Worm (Caenorhabditis elegans) whole organism, L4 larva: ENCODE measurements around the gene ZK285.2.

Experiments used
- F26F4.8 ChIP-seq: fragments of 200-800 bp; sonication (Bioruptor generic); conservative IDR thresholded peaks from 2 replicates; pipeline ENCODE4 v1.3.6; 2022; ENCODE audit warnings: missing genetic modification characterization, missing compliant biosample characterization
- F37D6.2 ChIP-seq: sonication (generic microtip); optimal IDR thresholded peaks from 2 replicates; lab custom pipeline; 2016; ENCODE audit warnings: mild to moderate bottlenecking, missing genetic modification characterization, missing compliant biosample characterization
- T20F7.1 ChIP-seq: fragments of 200-800 bp; sonication (Bioruptor generic); optimal IDR thresholded peaks from 2 replicates; lab custom pipeline; 2018; ENCODE audit warnings: mild to moderate bottlenecking, missing genetic modification characterization, missing compliant biosample characterization
- T26A8.4 ChIP-seq: fragments of 200-800 bp; sonication (Bioruptor generic); IDR thresholded peaks from 2 replicates; pipeline ENCODE4 v1.3.6; 2022; ENCODE audit warnings: missing genetic modification characterization, missing compliant biosample characterization
- Y105C5A.15 ChIP-seq: fragments of 200-800 bp; sonication (Bioruptor generic); IDR thresholded peaks from 2 replicates; pipeline ENCODE4 v1.3.6; 2022; ENCODE audit warnings: missing genetic modification characterization, missing compliant biosample characterization
- Y48G9A.11 ChIP-seq: fragments of 200-800 bp; sonication (Bioruptor generic); IDR thresholded peaks from 2 replicates; pipeline ENCODE4 v1.3.6; 2022; ENCODE audit warnings: missing genetic modification reagents, missing genetic modification characterization, missing compliant biosample characterization
- ZK337.2 ChIP-seq: fragments of 200-800 bp; sonication (Bioruptor generic); IDR thresholded peaks from 2 replicates; pipeline ENCODE4 v1.3.6; 2022; ENCODE audit warnings: missing genetic modification reagents, missing genetic modification characterization, missing compliant biosample characterization
- aha-1 ChIP-seq: fragments of 150-350 bp; peaks from one replicate; lab custom pipeline; 2014; ENCODE audit warnings: missing biosample characterization, missing genetic modification characterization
- aly-2 ChIP-seq: sonication (generic microtip); optimal IDR thresholded peaks from 2 replicates; lab custom pipeline; 2018; ENCODE audit warnings: missing biosample characterization, missing genetic modification characterization
- ama-1 ChIP-seq: fragments of 150-350 bp; optimal IDR thresholded peaks from 2 replicates; lab custom pipeline; 2014; ENCODE audit warnings: inconsistent platforms, mixed read lengths
- arid-1 ChIP-seq: fragments of 200-800 bp; sonication (Bioruptor generic); conservative IDR thresholded peaks from 2 replicates; pipeline ENCODE4 v1.3.6; 2022; ENCODE audit warnings: missing genetic modification reagents, missing genetic modification characterization, missing compliant biosample characterization
- attf-4 ChIP-seq: sonication (generic microtip); optimal IDR thresholded peaks from 3 replicates; lab custom pipeline; 2017; ENCODE audit warnings: missing biosample characterization, missing genetic modification characterization
- ceh-20 ChIP-seq: fragments of 200-800 bp; sonication (Bioruptor generic); IDR thresholded peaks from 2 replicates; pipeline ENCODE4 v1.3.6; 2022; ENCODE audit warnings: missing genetic modification reagents, missing genetic modification characterization, missing compliant biosample characterization
- ceh-32 ChIP-seq: sonication (generic microtip); optimal IDR thresholded peaks from 2 replicates; lab custom pipeline; 2016; ENCODE audit warnings: mild to moderate bottlenecking, missing genetic modification characterization, missing compliant biosample characterization; ENCODE audit not compliant: poor library complexity
- dmd-9 ChIP-seq: fragments of 200-800 bp; sonication (Bioruptor generic); IDR thresholded peaks from 2 replicates; pipeline ENCODE4 v1.3.6; 2022; ENCODE audit warnings: missing genetic modification reagents, missing genetic modification characterization, missing compliant biosample characterization
- dpl-1 ChIP-seq: fragments of 150-350 bp; optimal IDR thresholded peaks from 2 replicates; lab custom pipeline; 2014; ENCODE audit warnings: missing biosample characterization, missing genetic modification reagents, missing genetic modification characterization
- dve-1 ChIP-seq: sonication (generic microtip); optimal IDR thresholded peaks from 2 replicates; lab custom pipeline; 2017; ENCODE audit warnings: antibody characterized with exemption, mild to moderate bottlenecking, missing genetic modification characterization, missing compliant biosample characterization; ENCODE audit not compliant: insufficient read depth
- fkh-10 ChIP-seq: fragments of 150-350 bp; optimal IDR thresholded peaks from 2 replicates; lab custom pipeline; 2014; ENCODE audit warnings: missing biosample characterization, missing genetic modification reagents, missing genetic modification characterization
- hlh-30 ChIP-seq: sonication (generic microtip); optimal IDR thresholded peaks from 2 replicates; lab custom pipeline; 2017; ENCODE audit warnings: antibody characterized with exemption, mild to moderate bottlenecking, missing genetic modification characterization, missing compliant biosample characterization; ENCODE audit not compliant: insufficient read depth
- lin-15B ChIP-seq: fragments of 150-350 bp; sonication (generic microtip); optimal IDR thresholded peaks from 3 replicates; lab custom pipeline; 2014; ENCODE audit warnings: missing biosample characterization, missing genetic modification characterization
- lin-39 ChIP-seq: fragments of 150-350 bp; optimal IDR thresholded peaks from 2 replicates; lab custom pipeline; 2014; ENCODE audit warnings: missing biosample characterization, missing genetic modification reagents, missing genetic modification characterization
- lsy-2 ChIP-seq, 2 experiments: fragments of 150-350 bp in 1 of 2; sonication (generic microtip) in 1 of 2; optimal IDR thresholded peaks; 2 replicates each; lab custom pipeline; 2014 to 2017; ENCODE audit warnings: missing biosample characterization in 2 of 2, missing genetic modification characterization in 2 of 2
- mdl-1 ChIP-seq, 2 experiments: fragments of 150-350 bp in 1 of 2; sonication (generic microtip) in 1 of 2; optimal IDR thresholded peaks; 2 replicates each; lab custom pipeline; 2014 to 2017; ENCODE audit warnings: missing biosample characterization in 2 of 2, missing genetic modification characterization in 2 of 2
- mdt-29 ChIP-seq: fragments of 200-800 bp; sonication (Bioruptor generic); IDR thresholded peaks from 2 replicates; pipeline ENCODE4 v1.3.6; 2022; ENCODE audit warnings: missing genetic modification reagents, missing genetic modification characterization, missing compliant biosample characterization
- mep-1 ChIP-seq: fragments of 150-350 bp; sonication (generic microtip); optimal IDR thresholded peaks from 3 replicates; lab custom pipeline; 2014; ENCODE audit warnings: missing biosample characterization, missing genetic modification characterization
- mxl-3 ChIP-seq: fragments of 200-800 bp; sonication (Bioruptor generic); optimal IDR thresholded peaks from 2 replicates; lab custom pipeline; 2018; ENCODE audit warnings: mild to moderate bottlenecking, missing genetic modification characterization, missing compliant biosample characterization
- nhr-102 ChIP-seq: sonication (generic microtip); optimal IDR thresholded peaks from 2 replicates; lab custom pipeline; 2016; ENCODE audit warnings: mild to moderate bottlenecking, missing genetic modification characterization, moderate library complexity, missing compliant biosample characterization
- nhr-11 ChIP-seq: fragments of 150-350 bp; optimal IDR thresholded peaks from 2 replicates; lab custom pipeline; 2014; ENCODE audit warnings: missing biosample characterization, missing genetic modification characterization
- nhr-28 ChIP-seq: fragments of 150-350 bp; optimal IDR thresholded peaks from 2 replicates; lab custom pipeline; 2014; ENCODE audit warnings: missing biosample characterization, missing genetic modification characterization
- nhr-42 ChIP-seq: fragments of 200-800 bp; sonication (Bioruptor generic); IDR thresholded peaks from 2 replicates; pipeline ENCODE4 v1.3.6; 2022; ENCODE audit warnings: missing genetic modification characterization, missing compliant biosample characterization
- nhr-48 ChIP-seq: sonication (generic microtip); optimal IDR thresholded peaks from 2 replicates; lab custom pipeline; 2016; ENCODE audit warnings: mild to moderate bottlenecking, missing genetic modification characterization, missing compliant biosample characterization
- nhr-76 ChIP-seq: fragments of 150-350 bp; optimal IDR thresholded peaks from 2 replicates; lab custom pipeline; 2014; ENCODE audit warnings: missing biosample characterization, missing genetic modification characterization
- nhr-77 ChIP-seq: fragments of 150-350 bp; optimal IDR thresholded peaks from 2 replicates; lab custom pipeline; 2014; ENCODE audit warnings: missing biosample characterization, missing genetic modification characterization
- php-3 ChIP-seq: fragments of 200-800 bp; sonication (Bioruptor generic); IDR thresholded peaks from 2 replicates; pipeline ENCODE4 v1.3.6; 2022; ENCODE audit warnings: missing genetic modification reagents, missing genetic modification characterization, missing compliant biosample characterization
- saeg-2 ChIP-seq: fragments of 200-800 bp; sonication (Bioruptor generic); IDR thresholded peaks from 2 replicates; pipeline ENCODE4 v1.3.6; 2022; ENCODE audit warnings: missing genetic modification reagents, missing genetic modification characterization, missing compliant biosample characterization
- set-16 ChIP-seq: fragments of 200-800 bp; sonication (Bioruptor generic); IDR thresholded peaks from 2 replicates; pipeline ENCODE4 v1.3.6; 2022; ENCODE audit warnings: missing genetic modification reagents, missing genetic modification characterization, missing compliant biosample characterization
- skn-1 ChIP-seq: fragments of 150-350 bp; optimal IDR thresholded peaks from 2 replicates; lab custom pipeline; 2014; ENCODE audit warnings: missing biosample characterization, missing genetic modification characterization
- snpc-1.2 ChIP-seq: fragments of 200-800 bp; sonication (Bioruptor generic); IDR thresholded peaks from 2 replicates; pipeline ENCODE4 v1.3.6; 2022; ENCODE audit warnings: missing genetic modification reagents, missing genetic modification characterization, missing compliant biosample characterization
- spr-3 ChIP-seq: fragments of 200-800 bp; sonication (Bioruptor generic); optimal IDR thresholded peaks from 2 replicates; lab custom pipeline; 2018; ENCODE audit warnings: mild to moderate bottlenecking, missing genetic modification characterization, missing compliant biosample characterization
- tag-97 ChIP-seq: fragments of 200-800 bp; sonication (Bioruptor generic); IDR thresholded peaks from 2 replicates; pipeline ENCODE4 v1.3.6; 2022; ENCODE audit warnings: missing genetic modification characterization, missing compliant biosample characterization
- tra-1 ChIP-seq: fragments of 200-800 bp; sonication (Bioruptor generic); IDR thresholded peaks from 2 replicates; pipeline ENCODE4 v1.3.6; 2022; ENCODE audit warnings: missing genetic modification reagents, missing genetic modification characterization, missing compliant biosample characterization
- unc-62 ChIP-seq, 3 experiments: fragments of 150-350 bp in 1 of 3; sonication (generic microtip); optimal IDR thresholded peaks in 2 of 3; peaks in 1 of 3; 1 replicate in 1 of 3; 2 replicates in 2 of 3; lab custom pipeline; 2014 to 2017; ENCODE audit warnings: missing biosample characterization in 3 of 3, missing genetic modification characterization in 3 of 3, missing genetic modification reagents in 3 of 3, missing genotype in 1 of 3
- vab-7 ChIP-seq: fragments of 200-800 bp; sonication (Bioruptor generic); IDR thresholded peaks from 2 replicates; pipeline ENCODE4 v1.3.6; 2022; ENCODE audit warnings: missing genetic modification reagents, missing genetic modification characterization, missing compliant biosample characterization
- zfp-3 ChIP-seq: fragments of 200-800 bp; sonication (Bioruptor generic); conservative IDR thresholded peaks from 2 replicates; pipeline ENCODE4 v1.3.6; 2022; ENCODE audit warnings: missing genetic modification reagents, missing genetic modification characterization, missing compliant biosample characterization

Gene ZK285.2

ce11 chrV:16031571-16031970 is 15.1 kb upstream of the ZK285.2 start, which contains the start of gene T10C6.7:
Gene T10C6.7, minus strand, starts transcription at chrV:16031713.
- TF ChIP-seq hlh-30 (tag; lab: Kevin White, UChicago): no peak
- TF ChIP-seq dve-1 (tag; lab: Kevin White, UChicago): no peak
- no peak for TF ChIP-seq nhr-76 (tag; lab: Kevin White, UChicago)
- TF ChIP-seq lsy-2 (tag; optimal IDR thresholded peaks at IDR 0.05; lab: Kevin White, UChicago): no peak
- TF ChIP-seq fkh-10: no peak
- TF ChIP-seq ama-1 (lab: Kevin White, UChicago): no peak
- TF ChIP-seq nhr-42 (GFP tag; lab: Robert Waterston, UW): no peak
- TF ChIP-seq nhr-11: no peak
- no peak for TF ChIP-seq spr-3 (GFP tag; lab: Kevin White, UChicago)
- no peak for TF ChIP-seq nhr-48

ce11 chrV:16032761-16033160 is 13.9 kb upstream of the ZK285.2 start, which contains the start of gene T10C6.16:
Gene T10C6.16, minus strand, starts transcription at chrV:16033005.
- TF ChIP-seq vab-7 (GFP tag; lab: Robert Waterston, UW) (no peak), zfp-3 (GFP tag; lab: Robert Waterston, UW) (no peak), T20F7.1 (GFP tag; lab: Kevin White, UChicago) (no peak), Y48G9A.11 (GFP tag; lab: Robert Waterston, UW) (no peak), php-3 (GFP tag; lab: Robert Waterston, UW) (no peak), T26A8.4 (no peak), lin-15B (tag; lab: Kevin White, UChicago) (no peak), dmd-9 (no peak), tra-1 (GFP tag; lab: Robert Waterston, UW) (no peak), aha-1 (tag; lab: Kevin White, UChicago) (peak; percentile 79), ceh-32 (tag; lab: Kevin White, UChicago) (no peak), arid-1 (no peak), unc-62 (GFP tag; optimal IDR thresholded peaks at IDR 0.05 in 1 of 2; lab: Kevin White, UChicago) (peak in 1 of 2 experiments; percentile 97), unc-62 (tag; optimal IDR thresholded peaks at IDR 0.05; lab: Kevin White, UChicago) (no peak), skn-1 (tag; lab: Kevin White, UChicago) (no peak), F26F4.8 (no peak), snpc-1.2 (GFP tag; lab: Robert Waterston, UW) (0 out of 2 replicates have a peak, but pooled peaks have one; percentile 8), nhr-77 (tag; lab: Kevin White, UChicago) (no peak), mdt-29 (no peak), nhr-28 (tag; lab: Kevin White, UChicago) (no peak), attf-4 (tag; lab: Kevin White, UChicago) (no peak), dve-1 (tag; lab: Kevin White, UChicago) (no peak), dpl-1 (GFP tag; lab: Kevin White, UChicago) (no peak)

- TF ChIP-seq set-16 (GFP tag; lab: Robert Waterston, UW) (peak; percentile 54), arid-1 (no peak), ZK337.2 (GFP tag; lab: Robert Waterston, UW) (no peak)
These were observed 13.2 kb upstream of the ZK285.2 start for ce11 chrV:16033491-16033890.

DNA sequence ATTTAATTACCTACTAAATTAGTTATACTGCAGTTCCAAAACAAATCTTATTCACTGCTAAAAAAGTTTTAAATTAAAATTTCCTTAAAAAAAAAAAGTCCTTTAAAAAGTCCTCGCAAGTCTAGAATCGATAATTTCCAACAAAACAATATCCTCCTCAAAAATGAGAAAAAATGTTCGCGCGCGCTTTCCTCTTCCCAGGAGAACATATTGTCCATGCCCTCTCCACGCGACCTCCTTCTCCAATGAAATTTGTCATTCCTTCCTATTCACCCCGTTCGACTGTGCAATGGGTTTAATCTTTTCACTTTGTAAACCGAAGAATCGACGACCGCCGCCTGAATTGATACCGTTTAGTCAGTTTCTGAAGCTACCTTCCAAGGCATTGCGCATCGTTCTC is 10.5 kb upstream of the ZK285.2 start, which contains the start of gene T10C6.10:
Gene T10C6.10, plus strand, starts transcription at position 248 of the 400 bp plus-strand sequence.
- TF ChIP-seq Y105C5A.15 (no peak), skn-1 (tag; lab: Kevin White, UChicago) (no peak), nhr-11 (no peak), mxl-3 (no peak), nhr-76 (tag; lab: Kevin White, UChicago) (no peak), lin-39 (no peak), aly-2 (tag; lab: Kevin White, UChicago) (no peak), nhr-48 (no peak), ceh-20 (GFP tag; lab: Robert Waterston, UW) (no peak), mep-1 (tag; lab: Kevin White, UChicago) (no peak), Y48G9A.11 (GFP tag; lab: Robert Waterston, UW) (no peak), saeg-2 (no peak), tag-97 (GFP tag; lab: Robert Waterston, UW) (no peak), F37D6.2 (tag; lab: Kevin White, UChicago) (no peak), lin-15B (tag; lab: Kevin White, UChicago) (no peak), nhr-102 (tag; lab: Kevin White, UChicago) (no peak), mdl-1 (tag; optimal IDR thresholded peaks at IDR 0.05; lab: Kevin White, UChicago) (no peak)
